Fruit fly (Drosophila melanogaster) whole organism, wandering third instar larva: ENCODE results near the gene CG15773.

Experiments
- HLH106 ChIP-seq: fragments of 200-800 bp; optimal IDR thresholded peaks from 3 replicates; lab custom pipeline; 2019; ENCODE audit warnings: missing biosample characterization, mild to moderate bottlenecking, missing genetic modification characterization, moderate library complexity
- Hr83 ChIP-seq: fragments of 200-300 bp; sonication (Bioruptor generic); optimal IDR thresholded peaks from 2 replicates; lab custom pipeline; 2016; ENCODE audit warnings: missing biosample characterization, mild to moderate bottlenecking, missing genetic modification characterization, moderate library complexity; ENCODE audit not compliant: poor library complexity, severe bottlenecking
- Jra ChIP-seq: sonication (Bioruptor generic); optimal IDR thresholded peaks from 2 replicates; lab custom pipeline; 2016; ENCODE audit warnings: missing biosample characterization, missing genetic modification characterization
- pan ChIP-seq: fragments of >200 bp; optimal IDR thresholded peaks from 2 replicates; lab custom pipeline; 2017

dm6 chrX:5723577-5723976 lies 9.0 kb upstream of the CG15773 start:
- TF ChIP-seq Hr83 (GFP tag; lab: Kevin White, UChicago) (no peak), Jra (no peak), pan (lab: Kevin White, UChicago) (no peak), HLH106 (no peak)
